Fruit fly (Drosophila melanogaster) whole organism, adult: ENCODE measurements around the gene CG10669.

Experiments used
- CG11617 ChIP-seq: fragments of 200-800 bp; sonication (Bioruptor generic); optimal IDR thresholded peaks from 2 replicates; lab custom pipeline; 2017; ENCODE audit warnings: mild to moderate bottlenecking, missing biosample characterization, missing genetic modification reagents, missing genetic modification characterization
- CG12768 ChIP-seq: fragments of 200-800 bp; sonication (Bioruptor generic); optimal IDR thresholded peaks from 2 replicates; lab custom pipeline; 2017; ENCODE audit warnings: missing biosample characterization, missing genetic modification characterization, mild to moderate bottlenecking, moderate library complexity, missing genetic modification reagents
- CG33017 ChIP-seq: fragments of 200-800 bp; sonication (Bioruptor generic); optimal IDR thresholded peaks from 2 replicates; lab custom pipeline; 2018; ENCODE audit warnings: missing biosample characterization, mild to moderate bottlenecking, missing genetic modification characterization, moderate library complexity
- CG7101 ChIP-seq: fragments of 200-800 bp; sonication (Bioruptor generic); optimal IDR thresholded peaks from 2 replicates; lab custom pipeline; 2018; ENCODE audit warnings: missing biosample characterization, mild to moderate bottlenecking, missing genetic modification characterization, moderate library complexity
- cnc ChIP-seq, 2 experiments: fragments of >200 bp; optimal IDR thresholded peaks; 2 replicates each; lab custom pipeline; 2017
- kay ChIP-seq: fragments of 200-800 bp; sonication (Bioruptor generic); peaks from one replicate; lab custom pipeline; 2016; ENCODE audit warnings: missing biosample characterization, missing genetic modification characterization, borderline replicate concordance
- ovo ChIP-seq: fragments of 200-800 bp; sonication (Bioruptor generic); optimal IDR thresholded peaks from 2 replicates; lab custom pipeline; 2016; ENCODE audit warnings: missing biosample characterization, missing genetic modification characterization
- pad ChIP-seq: fragments of 200-800 bp; sonication (Bioruptor generic); optimal IDR thresholded peaks from 3 replicates; lab custom pipeline; 2017; ENCODE audit warnings: missing biosample characterization, missing genetic modification characterization, mild to moderate bottlenecking, moderate library complexity, missing genetic modification reagents
- tj ChIP-seq: fragments of 200-800 bp; sonication (Bioruptor generic); optimal IDR thresholded peaks from 3 replicates; lab custom pipeline; 2017; ENCODE audit warnings: missing biosample characterization, mild to moderate bottlenecking, missing genetic modification characterization, moderate library complexity

- no peak for TF ChIP-seq tj (GFP tag; lab: Kevin White, UChicago)
- no peak for TF ChIP-seq CG33017 (tag; lab: Kevin White, UChicago)
- TF ChIP-seq ovo (GFP tag; lab: Kevin White, UChicago), result no peak
- no peak for TF ChIP-seq kay
- TF ChIP-seq cnc (optimal IDR thresholded peaks at IDR 0.05; lab: Kevin White, UChicago), result no peak
- no peak for TF ChIP-seq pad (GFP tag; lab: Kevin White, UChicago)
- no peak for TF ChIP-seq CG7101
- no peak for TF ChIP-seq CG11617
- no peak for TF ChIP-seq CG12768 (GFP tag; lab: Kevin White, UChicago)
Observed at dm6 chr3R:25339952-25340351, 4.9 kb upstream of the CG10669 start, which contains the start of gene rha.
